Worm (Caenorhabditis elegans): ENCODE data around the gene wdr-5.3.

wdr-5.3 gene

ce11 chrV:10721912-10722426, 14.9 kb upstream of the wdr-5.3 start:
- TF ChIP-seq K12H6.12 (tag; optimal IDR thresholded peaks at IDR 0.05) (peak; percentile 73), mcd-1 (GFP tag; IDR thresholded peaks at IDR 0.05) (0 out of 2 replicates have a peak, but pooled peaks have one; percentile 26), F37B4.10 (GFP tag; IDR thresholded peaks at IDR 0.05) (0 out of 2 replicates have a peak, but pooled peaks have one; percentile 24), fkh-3 (tag; optimal IDR thresholded peaks at IDR 0.05) (no peak), zfh-2 (GFP tag; conservative IDR thresholded peaks at IDR 0.05) (peak; percentile 88)

- no peak for TF ChIP-seq F52B5.7 (tag; optimal IDR thresholded peaks at IDR 0.05)
- no peak for TF ChIP-seq C17E4.6 (GFP tag; IDR thresholded peaks at IDR 0.05)
- TF ChIP-seq F49E8.2 (tag; optimal IDR thresholded peaks at IDR 0.05; ENCODE audit: insufficient read depth): no peak
- TF ChIP-seq unc-62 (GFP tag; optimal IDR thresholded peaks at IDR 0.05): no peak
- no peak for TF ChIP-seq ceh-58 (GFP tag; IDR thresholded peaks at IDR 0.05)
- no peak for TF ChIP-seq mes-4 (tag; optimal IDR thresholded peaks at IDR 0.05)
- TF ChIP-seq madf-6 (GFP tag; IDR thresholded peaks at IDR 0.05): 0 out of 2 replicates have a peak, but pooled peaks have one; percentile 6
- TF ChIP-seq fkh-3 (tag; optimal IDR thresholded peaks at IDR 0.05): no peak
- TF ChIP-seq let-607 (tag; optimal IDR thresholded peaks at IDR 0.05): no peak
- no peak for TF ChIP-seq rec-8 (tag; optimal IDR thresholded peaks at IDR 0.05)
- TF ChIP-seq attf-5 (GFP tag; optimal IDR thresholded peaks at IDR 0.05): peak; percentile 17
- TF ChIP-seq mxl-1 (tag; optimal IDR thresholded peaks at IDR 0.05): no peak
- TF ChIP-seq let-526 (GFP tag; IDR thresholded peaks at IDR 0.05): no peak
- no peak for TF ChIP-seq mcd-1 (GFP tag; IDR thresholded peaks at IDR 0.05)
- 0 out of 2 replicates have a peak, but pooled peaks have one; percentile 55 for TF ChIP-seq egl-44 (GFP tag; IDR thresholded peaks at IDR 0.05)
- no peak for TF ChIP-seq nhr-80 (tag; optimal IDR thresholded peaks at IDR 0.05)
- no peak for TF ChIP-seq cebp-1 (GFP tag; IDR thresholded peaks at IDR 0.05)
- peak; percentile 15 for TF ChIP-seq cebp-1 (tag; optimal IDR thresholded peaks at IDR 0.05)
- TF ChIP-seq bed-1 (GFP tag; IDR thresholded peaks at IDR 0.05): no peak
- no peak for TF ChIP-seq snpc-1.3 (tag; optimal IDR thresholded peaks at IDR 0.05; ENCODE audit: insufficient read depth)
- no peak for TF ChIP-seq nfyb-1 (GFP tag; IDR thresholded peaks at IDR 0.05)
- no peak for TF ChIP-seq die-1 (tag; optimal IDR thresholded peaks at IDR 0.05)
- TF ChIP-seq ekl-4 (GFP tag; IDR thresholded peaks at IDR 0.05): no peak
- TF ChIP-seq somi-1 (GFP tag; optimal IDR thresholded peaks at IDR 0.05): no peak
These were observed 14.3 kb upstream of the wdr-5.3 start for ce11 chrV:10722595-10722994.

- TF ChIP-seq nfya-2 (GFP tag; IDR thresholded peaks at IDR 0.05) (no peak), tbp1 (GFP tag; optimal IDR thresholded peaks at IDR 0.05) (no peak), pbrm-1 (GFP tag; IDR thresholded peaks at IDR 0.05) (no peak), hlh-12 (tag; optimal IDR thresholded peaks at IDR 0.05) (no peak), nhr-120 (GFP tag; IDR thresholded peaks at IDR 0.05) (no peak), ztf-6 (GFP tag; IDR thresholded peaks at IDR 0.05) (no peak), T26A5.8 (tag; optimal IDR thresholded peaks at IDR 0.05) (no peak), unc-130 (GFP tag; optimal IDR thresholded peaks at IDR 0.05) (no peak), mel-28 (tag; optimal IDR thresholded peaks at IDR 0.05; ENCODE audit: borderline replicate concordance) (no peak)
These were observed 13.7 kb upstream of the wdr-5.3 start for ce11 chrV:10723181-10723580.
